Fruit fly (Drosophila melanogaster) whole organism, pupa: ENCODE results near the gene CG5565.

Source experiments
- CG10348 ChIP-seq: fragments of 200-800 bp; sonication (Bioruptor generic); IDR thresholded peaks from 2 replicates; pipeline ENCODE4 v1.3.6; 2022; ENCODE audit warnings: missing biosample characterization, missing genetic modification characterization
- CG12605 ChIP-seq: fragments of 200-800 bp; sonication (Bioruptor generic); IDR thresholded peaks from 2 replicates; pipeline ENCODE4 v1.3.6; 2022; ENCODE audit warnings: missing biosample characterization, missing genetic modification characterization
- CG13204 ChIP-seq: fragments of 200-800 bp; sonication (Bioruptor generic); optimal IDR thresholded peaks from 2 replicates; lab custom pipeline; 2018; ENCODE audit warnings: missing biosample characterization, mild to moderate bottlenecking, missing genetic modification characterization, moderate library complexity
- CG14655 ChIP-seq: fragments of 200-800 bp; sonication (Bioruptor generic); optimal IDR thresholded peaks from 3 replicates; lab custom pipeline; 2017; ENCODE audit warnings: mild to moderate bottlenecking, missing biosample characterization, missing genetic modification reagents, missing genetic modification characterization
- CG15710 ChIP-seq: fragments of 200-800 bp; sonication (Bioruptor generic); optimal IDR thresholded peaks from 2 replicates; lab custom pipeline; 2018; ENCODE audit warnings: missing biosample characterization, mild to moderate bottlenecking, missing genetic modification characterization, moderate library complexity
- CG17806 ChIP-seq: fragments of 200-800 bp; sonication (Bioruptor generic); optimal IDR thresholded peaks from 2 replicates; lab custom pipeline; 2018; ENCODE audit warnings: missing biosample characterization, mild to moderate bottlenecking, missing genetic modification characterization, moderate library complexity
- CG32121 ChIP-seq: fragments of 200-800 bp; sonication (Bioruptor generic); IDR thresholded peaks from 2 replicates; pipeline ENCODE4 v1.3.6; 2022; ENCODE audit warnings: missing biosample characterization, missing genetic modification characterization
- CG34367 ChIP-seq: fragments of 200-800 bp; sonication (Bioruptor generic); optimal IDR thresholded peaks from 2 replicates; lab custom pipeline; 2018; ENCODE audit warnings: missing biosample characterization, mild to moderate bottlenecking, missing genetic modification characterization
- CG4496 ChIP-seq: fragments of 200-800 bp; sonication (Bioruptor generic); IDR thresholded peaks from 3 replicates; pipeline ENCODE4 v1.3.6; 2022; ENCODE audit warnings: missing biosample characterization, missing genetic modification characterization
- CG8159 ChIP-seq: fragments of 200-800 bp; sonication (Bioruptor generic); optimal IDR thresholded peaks from 3 replicates; lab custom pipeline; 2018; ENCODE audit warnings: missing biosample characterization, mild to moderate bottlenecking, missing genetic modification characterization, moderate library complexity
- CG8301 ChIP-seq: fragments of 200-800 bp; sonication (Bioruptor generic); optimal IDR thresholded peaks from 2 replicates; lab custom pipeline; 2018; ENCODE audit warnings: missing biosample characterization, mild to moderate bottlenecking, missing genetic modification characterization
- CG9948 ChIP-seq: fragments of 200-800 bp; sonication (Bioruptor generic); optimal IDR thresholded peaks from 2 replicates; lab custom pipeline; 2018; ENCODE audit warnings: missing biosample characterization, mild to moderate bottlenecking, missing genetic modification characterization, moderate library complexity
- D1 ChIP-seq: fragments of 200-800 bp; sonication (Bioruptor generic); optimal IDR thresholded peaks from 2 replicates; lab custom pipeline; 2018; ENCODE audit warnings: missing biosample characterization, mild to moderate bottlenecking, missing genetic modification characterization, moderate library complexity
- EcR ChIP-seq: fragments of 200-800 bp; sonication (Bioruptor generic); optimal IDR thresholded peaks from 3 replicates; lab custom pipeline; 2019; ENCODE audit warnings: missing biosample characterization, missing genetic modification characterization, mild to moderate bottlenecking, moderate library complexity, missing genetic modification reagents
- Ets98B ChIP-seq: fragments of 200-800 bp; sonication (Bioruptor generic); IDR thresholded peaks from 2 replicates; pipeline ENCODE4 v1.3.6; 2022; ENCODE audit warnings: missing biosample characterization, missing genetic modification characterization
- Pif1A ChIP-seq: fragments of 200-800 bp; sonication (Bioruptor generic); optimal IDR thresholded peaks from 3 replicates; lab custom pipeline; 2016; ENCODE audit warnings: missing biosample characterization, missing genetic modification characterization
- Pif1B ChIP-seq: fragments of 200-800 bp; sonication (Bioruptor generic); optimal IDR thresholded peaks from 3 replicates; lab custom pipeline; 2016; ENCODE audit warnings: missing biosample characterization, missing genetic modification characterization
- Snoo ChIP-seq: fragments of 200-800 bp; sonication (Bioruptor generic); optimal IDR thresholded peaks from 3 replicates; lab custom pipeline; 2017; ENCODE audit warnings: missing biosample characterization, mild to moderate bottlenecking, missing genetic modification characterization, inconsistent platforms
- fd96Ca ChIP-seq: fragments of 200-800 bp; sonication (Bioruptor generic); IDR thresholded peaks from 3 replicates; pipeline ENCODE4 v1.3.6; 2022; ENCODE audit warnings: missing biosample characterization, missing genetic modification characterization
- gl ChIP-seq: fragments of 200-800 bp; sonication (Bioruptor generic); optimal IDR thresholded peaks from 2 replicates; lab custom pipeline; 2018; ENCODE audit warnings: missing biosample characterization, mild to moderate bottlenecking, missing genetic modification characterization
- rn ChIP-seq: fragments of 200-800 bp; sonication (Bioruptor generic); IDR thresholded peaks from 2 replicates; pipeline ENCODE4 v1.3.6; 2022; ENCODE audit warnings: missing biosample characterization, missing genetic modification characterization

The CG5565 gene

dm6 chr2L:1387811-1388210 is 32.1 kb upstream of the CG5565 start:
- peak; percentile 57; the same call in 1 of the 3 replicates for TF ChIP-seq fd96Ca (GFP tag; lab: Robert Waterston, UW)
- TF ChIP-seq CG12605 (GFP tag; lab: Robert Waterston, UW): 0 out of 2 replicates have a peak, but pooled peaks have one; percentile 27
- TF ChIP-seq CG9948: peak; percentile 55
- 0 out of 2 replicates have a peak, but pooled peaks have one; percentile 17 for TF ChIP-seq CG32121
- TF ChIP-seq CG34367 (tag; lab: Kevin White, UChicago): peak; percentile 41
- no peak for TF ChIP-seq rn (GFP tag; lab: Robert Waterston, UW)
- peak; percentile 16 for TF ChIP-seq gl
- TF ChIP-seq CG13204: no peak
- TF ChIP-seq Pif1A (GFP tag; lab: Kevin White, UChicago): peak; percentile 63
- TF ChIP-seq CG17806 (tag; lab: Kevin White, UChicago): peak; percentile 46
- TF ChIP-seq Ets98B (GFP tag; lab: Robert Waterston, UW): 0 out of 2 replicates have a peak, but pooled peaks have one; percentile 17
- peak; percentile 56 for TF ChIP-seq CG15710 (tag; lab: Kevin White, UChicago)
- peak; percentile 47 for TF ChIP-seq Pif1B
- TF ChIP-seq CG8301 (tag; lab: Kevin White, UChicago): peak; percentile 63
- TF ChIP-seq EcR (GFP tag; lab: Kevin White, UChicago): no peak
- no peak for TF ChIP-seq CG10348 (GFP tag; lab: Robert Waterston, UW)
- 0 out of 3 replicates have a peak, but pooled peaks have one; percentile 28 for TF ChIP-seq CG4496 (GFP tag; lab: Robert Waterston, UW)
- peak; percentile 72 for TF ChIP-seq CG14655 (GFP tag; lab: Kevin White, UChicago)
- TF ChIP-seq Snoo (tag; lab: Kevin White, UChicago): no peak
- TF ChIP-seq D1 (tag; lab: Kevin White, UChicago): no peak
- peak; percentile 56 for TF ChIP-seq CG8159 (tag; lab: Kevin White, UChicago)
- TF ChIP-seq, all 21 proteins: peak for 15

- TF ChIP-seq D1 (tag; lab: Kevin White, UChicago): no peak
- no peak for TF ChIP-seq CG12605 (GFP tag; lab: Robert Waterston, UW)
- no peak for TF ChIP-seq gl
- TF ChIP-seq Ets98B (GFP tag; lab: Robert Waterston, UW): no peak
- TF ChIP-seq fd96Ca (GFP tag; lab: Robert Waterston, UW): no peak
- TF ChIP-seq rn (GFP tag; lab: Robert Waterston, UW): no peak
- no peak for TF ChIP-seq Pif1B
- no peak for TF ChIP-seq CG15710 (tag; lab: Kevin White, UChicago)
- TF ChIP-seq CG10348 (GFP tag; lab: Robert Waterston, UW): no peak
- TF ChIP-seq Snoo (tag; lab: Kevin White, UChicago): no peak
- no peak for TF ChIP-seq CG32121
- no peak for TF ChIP-seq Pif1A (GFP tag; lab: Kevin White, UChicago)
- TF ChIP-seq CG9948: no peak
- no peak for TF ChIP-seq CG17806 (tag; lab: Kevin White, UChicago)
- no peak for TF ChIP-seq CG13204
- TF ChIP-seq EcR (GFP tag; lab: Kevin White, UChicago): no peak
- TF ChIP-seq CG14655 (GFP tag; lab: Kevin White, UChicago): no peak
- TF ChIP-seq CG34367 (tag; lab: Kevin White, UChicago): no peak
- TF ChIP-seq CG8301 (tag; lab: Kevin White, UChicago): no peak
- TF ChIP-seq CG8159 (tag; lab: Kevin White, UChicago): no peak
- TF ChIP-seq, all 21 proteins: peak for 0
Measured at dm6 chr2L:1386512-1386911, 30.8 kb upstream of the CG5565 start.

- no peak for TF ChIP-seq CG4496 (GFP tag; lab: Robert Waterston, UW)
- TF ChIP-seq CG8159 (tag; lab: Kevin White, UChicago): no peak
- no peak for TF ChIP-seq gl
- TF ChIP-seq CG34367 (tag; lab: Kevin White, UChicago): no peak
- no peak for TF ChIP-seq D1 (tag; lab: Kevin White, UChicago)
- no peak for TF ChIP-seq CG10348 (GFP tag; lab: Robert Waterston, UW)
- no peak for TF ChIP-seq CG32121
- no peak for TF ChIP-seq CG14655 (GFP tag; lab: Kevin White, UChicago)
- no peak for TF ChIP-seq Snoo (tag; lab: Kevin White, UChicago)
- TF ChIP-seq fd96Ca (GFP tag; lab: Robert Waterston, UW): no peak
- no peak for TF ChIP-seq CG13204
- TF ChIP-seq, all 21 proteins: peak for 0
Measured at dm6 chr2L:1377635-1378034, 21.9 kb upstream of the CG5565 start.

dm6 chr2L:1367696-1368095 is 12.0 kb upstream of the CG5565 start, which contains the start of gene CG14346:
Gene CG14346, plus strand, starts transcription at chr2L:1367996.
- TF ChIP-seq CG14655 (GFP tag; lab: Kevin White, UChicago): no peak
- no peak for TF ChIP-seq rn (GFP tag; lab: Robert Waterston, UW)
- no peak for TF ChIP-seq D1 (tag; lab: Kevin White, UChicago)
- TF ChIP-seq CG12605 (GFP tag; lab: Robert Waterston, UW): no peak
- TF ChIP-seq CG10348 (GFP tag; lab: Robert Waterston, UW): no peak
- TF ChIP-seq CG8159 (tag; lab: Kevin White, UChicago): no peak
- no peak for TF ChIP-seq CG15710 (tag; lab: Kevin White, UChicago)
- TF ChIP-seq gl: no peak
- no peak for TF ChIP-seq Pif1A (GFP tag; lab: Kevin White, UChicago)
- TF ChIP-seq, all 21 proteins: peak for 0

- no peak for TF ChIP-seq CG13204
Measured at dm6 chr2L:1365037-1365436, 9.3 kb upstream of the CG5565 start.
